Fruit fly (Drosophila melanogaster) whole organism, prepupa: ENCODE data around the gene Xport-A.
A peak's percentile ranks its signal among the peaks of the same experiment; 100 is the strongest.

Experiments used
- CG10669 ChIP-seq: fragments of 200-800 bp; sonication (Bioruptor generic); optimal IDR thresholded peaks from 3 replicates; lab custom pipeline; 2018; ENCODE audit warnings: missing biosample characterization, mild to moderate bottlenecking, missing genetic modification characterization, moderate library complexity
- CG11294 ChIP-seq: fragments of 200-800 bp; sonication (Bioruptor generic); IDR thresholded peaks from 2 replicates; pipeline ENCODE4 v1.3.6; 2022; ENCODE audit warnings: missing biosample characterization, missing genetic modification characterization
- CG11762 ChIP-seq: fragments of 200-800 bp; sonication (Bioruptor generic); optimal IDR thresholded peaks from 3 replicates; lab custom pipeline; 2016; ENCODE audit warnings: missing biosample characterization, missing genetic modification characterization; ENCODE audit not compliant: insufficient read depth
- CG11902 ChIP-seq: fragments of 200-800 bp; sonication (Bioruptor generic); optimal IDR thresholded peaks from 3 replicates; lab custom pipeline; 2016; ENCODE audit warnings: missing biosample characterization, missing genetic modification characterization
- CG16779 ChIP-seq: fragments of 200-800 bp; sonication (Bioruptor generic); optimal IDR thresholded peaks from 3 replicates; lab custom pipeline; 2017; ENCODE audit warnings: missing biosample characterization, mild to moderate bottlenecking, missing genetic modification characterization
- CG32006 ChIP-seq: fragments of 200-800 bp; sonication (Bioruptor generic); optimal IDR thresholded peaks from 3 replicates; lab custom pipeline; 2017; ENCODE audit warnings: missing biosample characterization, mild to moderate bottlenecking, missing genetic modification characterization
- CG34406 ChIP-seq: fragments of 200-800 bp; sonication (Bioruptor generic); optimal IDR thresholded peaks from 3 replicates; lab custom pipeline; 2016; ENCODE audit warnings: missing biosample characterization, missing genetic modification characterization
- CG3919 ChIP-seq: fragments of 200-800 bp; sonication (Bioruptor generic); optimal IDR thresholded peaks from 3 replicates; lab custom pipeline; 2016; ENCODE audit warnings: missing biosample characterization, missing genetic modification characterization
- CG4318 ChIP-seq: fragments of 200-800 bp; sonication (Bioruptor generic); optimal IDR thresholded peaks from 3 replicates; lab custom pipeline; 2017; ENCODE audit warnings: missing biosample characterization, mild to moderate bottlenecking, missing genetic modification characterization
- CG6163 ChIP-seq: fragments of 200-800 bp; sonication (Bioruptor generic); IDR thresholded peaks from 3 replicates; pipeline ENCODE4 v1.3.6; 2022; ENCODE audit warnings: missing biosample characterization, missing genetic modification characterization
- CG6276 ChIP-seq: fragments of 200-800 bp; sonication (Bioruptor generic); optimal IDR thresholded peaks from 2 replicates; lab custom pipeline; 2017; ENCODE audit warnings: missing biosample characterization, mild to moderate bottlenecking, missing genetic modification characterization
- CG6792 ChIP-seq: fragments of 200-800 bp; sonication (Bioruptor generic); optimal IDR thresholded peaks from 3 replicates; lab custom pipeline; 2016; ENCODE audit warnings: missing biosample characterization, missing genetic modification characterization
- CG6808 ChIP-seq: fragments of 200-800 bp; sonication (Bioruptor generic); optimal IDR thresholded peaks from 3 replicates; lab custom pipeline; 2017; ENCODE audit warnings: missing biosample characterization, missing genetic modification characterization, mild to moderate bottlenecking, moderate library complexity, missing genetic modification reagents
- CG6854 ChIP-seq: fragments of 200-800 bp; sonication (Bioruptor generic); optimal IDR thresholded peaks from 2 replicates; lab custom pipeline; 2017; ENCODE audit warnings: missing biosample characterization, mild to moderate bottlenecking, missing genetic modification characterization
- CG7368 ChIP-seq: fragments of 200-800 bp; sonication (Bioruptor generic); optimal IDR thresholded peaks from 3 replicates; lab custom pipeline; 2016; ENCODE audit warnings: missing biosample characterization, missing genetic modification characterization
- CG8119 ChIP-seq: fragments of 200-800 bp; sonication (Bioruptor generic); IDR thresholded peaks from 3 replicates; pipeline ENCODE4 v1.3.6; 2022; ENCODE audit warnings: missing biosample characterization, missing genetic modification characterization
- CG8632 ChIP-seq: fragments of 200-800 bp; sonication (Bioruptor generic); optimal IDR thresholded peaks from 3 replicates; lab custom pipeline; 2016; ENCODE audit warnings: missing biosample characterization, missing genetic modification characterization
- CG9139 ChIP-seq: fragments of 200-800 bp; sonication (Bioruptor generic); optimal IDR thresholded peaks from 3 replicates; lab custom pipeline; 2017; ENCODE audit warnings: missing biosample characterization, mild to moderate bottlenecking, missing genetic modification characterization
- Eip75B ChIP-seq: fragments of 200-800 bp; sonication (Bioruptor generic); optimal IDR thresholded peaks from 3 replicates; lab custom pipeline; 2016; ENCODE audit warnings: missing biosample characterization, missing genetic modification characterization
- Eip93F ChIP-seq: fragments of 200-800 bp; sonication (Bioruptor generic); optimal IDR thresholded peaks from 2 replicates; lab custom pipeline; 2016; ENCODE audit warnings: missing biosample characterization, mild to moderate bottlenecking, missing genetic modification characterization
- Ets21C ChIP-seq: fragments of 200-800 bp; sonication (Bioruptor generic); optimal IDR thresholded peaks from 3 replicates; lab custom pipeline; 2016; ENCODE audit warnings: missing biosample characterization, missing genetic modification characterization
- Ets96B ChIP-seq: fragments of 200-800 bp; optimal IDR thresholded peaks from 2 replicates; lab custom pipeline; 2019; ENCODE audit warnings: missing biosample characterization, mild to moderate bottlenecking, missing genetic modification characterization, moderate library complexity
- Gug ChIP-seq: fragments of 200-800 bp; sonication (Bioruptor generic); IDR thresholded peaks from 2 replicates; pipeline ENCODE4 v1.3.6; 2022; ENCODE audit warnings: missing biosample characterization, missing genetic modification characterization
- Hr39 ChIP-seq: fragments of 200-800 bp; sonication (Bioruptor generic); optimal IDR thresholded peaks from 2 replicates; lab custom pipeline; 2016; ENCODE audit warnings: missing biosample characterization, missing genetic modification characterization
- Hr4 ChIP-seq: fragments of 200-800 bp; sonication (Bioruptor generic); optimal IDR thresholded peaks from 3 replicates; lab custom pipeline; 2016; ENCODE audit warnings: missing biosample characterization, missing genetic modification characterization
- Met ChIP-seq: fragments of 200-800 bp; sonication (Bioruptor generic); optimal IDR thresholded peaks from 3 replicates; lab custom pipeline; 2016; ENCODE audit warnings: missing biosample characterization, missing genetic modification characterization
- OdsH ChIP-seq: fragments of 200-800 bp; sonication (Bioruptor generic); optimal IDR thresholded peaks from 3 replicates; lab custom pipeline; 2016; ENCODE audit warnings: missing biosample characterization, missing genetic modification characterization
- Smox ChIP-seq: fragments of 200-800 bp; sonication (Bioruptor generic); optimal IDR thresholded peaks from 3 replicates; lab custom pipeline; 2016; ENCODE audit warnings: missing biosample characterization, missing genetic modification characterization
- Sox102F ChIP-seq: fragments of 200-800 bp; sonication (Bioruptor generic); optimal IDR thresholded peaks from 2 replicates; lab custom pipeline; 2016; ENCODE audit warnings: missing biosample characterization, mild to moderate bottlenecking, missing genetic modification characterization
- Sox15 ChIP-seq: fragments of 200-800 bp; sonication (Bioruptor generic); optimal IDR thresholded peaks from 3 replicates; lab custom pipeline; 2016; ENCODE audit warnings: missing biosample characterization, missing genetic modification characterization
- achi ChIP-seq: fragments of 200-800 bp; sonication (Bioruptor generic); optimal IDR thresholded peaks from 3 replicates; lab custom pipeline; 2016; ENCODE audit warnings: missing biosample characterization, missing genetic modification characterization
- cyc ChIP-seq: fragments of 200-800 bp; sonication (Bioruptor generic); optimal IDR thresholded peaks from 3 replicates; lab custom pipeline; 2016; ENCODE audit warnings: missing biosample characterization, missing genetic modification characterization
- dac ChIP-seq: fragments of 200-800 bp; sonication (Bioruptor generic); optimal IDR thresholded peaks from 2 replicates; lab custom pipeline; 2017; ENCODE audit warnings: missing biosample characterization, mild to moderate bottlenecking, missing genetic modification characterization
- dsx ChIP-seq: fragments of 200-800 bp; optimal IDR thresholded peaks from 3 replicates; lab custom pipeline; 2019; ENCODE audit warnings: missing biosample characterization, mild to moderate bottlenecking, missing genetic modification characterization, moderate library complexity; ENCODE audit not compliant: poor library complexity, severe bottlenecking
- eg ChIP-seq: fragments of 200-800 bp; sonication (Bioruptor generic); IDR thresholded peaks from 3 replicates; pipeline ENCODE4 v1.3.6; 2022; ENCODE audit warnings: missing biosample characterization, missing genetic modification characterization
- esn ChIP-seq: fragments of 200-800 bp; sonication (Bioruptor generic); optimal IDR thresholded peaks from 2 replicates; lab custom pipeline; 2016; ENCODE audit warnings: missing biosample characterization, mild to moderate bottlenecking, missing genetic modification characterization, moderate library complexity
- fd59A ChIP-seq: fragments of 200-800 bp; sonication (Bioruptor generic); optimal IDR thresholded peaks from 2 replicates; lab custom pipeline; 2017; ENCODE audit warnings: missing biosample characterization, mild to moderate bottlenecking, missing genetic modification characterization, missing genetic modification reagents
- fd85E ChIP-seq: fragments of 200-800 bp; sonication (Bioruptor generic); optimal IDR thresholded peaks from 3 replicates; lab custom pipeline; 2016; ENCODE audit warnings: missing biosample characterization, missing genetic modification characterization
- fkh ChIP-seq: fragments of 200-800 bp; sonication (Bioruptor generic); optimal IDR thresholded peaks from 3 replicates; lab custom pipeline; 2017; ENCODE audit warnings: missing biosample characterization, mild to moderate bottlenecking, missing genetic modification characterization, moderate library complexity
- lz ChIP-seq: fragments of 200-800 bp; sonication (Bioruptor generic); optimal IDR thresholded peaks from 3 replicates; lab custom pipeline; 2016; ENCODE audit warnings: missing biosample characterization, missing genetic modification characterization
- net ChIP-seq: fragments of 200-800 bp; sonication (Bioruptor generic); optimal IDR thresholded peaks from 3 replicates; lab custom pipeline; 2016; ENCODE audit warnings: missing biosample characterization, missing genetic modification characterization
- pdm3 ChIP-seq: fragments of 200-800 bp; sonication (Bioruptor generic); optimal IDR thresholded peaks from 3 replicates; lab custom pipeline; 2016; ENCODE audit warnings: missing biosample characterization, missing genetic modification characterization
- salr ChIP-seq, 2 experiments: fragments of 200-800 bp; sonication (Bioruptor generic); optimal IDR thresholded peaks; 3 replicates each; lab custom pipeline; 2016 to 2018; ENCODE audit warnings: missing biosample characterization in 2 of 2, missing genetic modification characterization in 2 of 2, mild to moderate bottlenecking in 1 of 2
- ss ChIP-seq, 2 experiments: fragments of 200-800 bp; sonication (Bioruptor generic); optimal IDR thresholded peaks; 2 replicates in 1 of 2; 3 replicates in 1 of 2; lab custom pipeline; 2017 to 2018; ENCODE audit warnings: mild to moderate bottlenecking in 2 of 2, missing biosample characterization in 2 of 2, missing genetic modification characterization in 2 of 2, moderate library complexity in 1 of 2
- topi ChIP-seq: fragments of 200-800 bp; sonication (Bioruptor generic); optimal IDR thresholded peaks from 3 replicates; lab custom pipeline; 2016; ENCODE audit warnings: missing biosample characterization, missing genetic modification characterization
- vri ChIP-seq: fragments of 200-800 bp; sonication (Bioruptor generic); optimal IDR thresholded peaks from 3 replicates; lab custom pipeline; 2016; ENCODE audit warnings: missing biosample characterization, mild to moderate bottlenecking, missing genetic modification characterization

The Xport-A gene

dm6 chr3R:19917739-19918138 is 2.5 kb upstream of the Xport-A start, which contains the start of gene CG4465:
CG4465 (minus strand) TSS chr3R:19917839.
- TF ChIP-seq pdm3 (GFP tag; lab: Kevin White, UChicago) (no peak), Hr39 (GFP tag; lab: Kevin White, UChicago) (no peak), fkh (GFP tag; lab: Kevin White, UChicago) (peak; percentile 19), CG34406 (GFP tag; lab: Kevin White, UChicago) (no peak)

- no peak for TF ChIP-seq net (GFP tag; lab: Kevin White, UChicago)
- no peak for TF ChIP-seq CG8119
- TF ChIP-seq Hr39 (GFP tag; lab: Kevin White, UChicago) = no peak
- TF ChIP-seq CG11902 (GFP tag; lab: Kevin White, UChicago) = no peak
Observed at dm6 chr3R:19911030-19911429, 4.2 kb downstream of the Xport-A start.

- TF ChIP-seq CG9139 (GFP tag; lab: Kevin White, UChicago) = no peak
- peak; percentile 48 for TF ChIP-seq Eip93F (GFP tag; lab: Kevin White, UChicago)
- TF ChIP-seq OdsH (GFP tag; lab: Kevin White, UChicago) = no peak
- TF ChIP-seq Hr39 (GFP tag; lab: Kevin White, UChicago) = no peak
- TF ChIP-seq Eip75B (GFP tag; lab: Kevin White, UChicago) = no peak
- TF ChIP-seq achi = no peak
- no peak for TF ChIP-seq pdm3 (GFP tag; lab: Kevin White, UChicago)
- no peak for TF ChIP-seq cyc
- no peak for TF ChIP-seq Sox102F (GFP tag; lab: Kevin White, UChicago)
- TF ChIP-seq CG6808 (GFP tag; lab: Kevin White, UChicago) = peak; percentile 52
- no peak for TF ChIP-seq CG11902 (GFP tag; lab: Kevin White, UChicago)
- no peak for TF ChIP-seq ss (GFP tag; optimal IDR thresholded peaks at IDR 0.05; lab: Kevin White, UChicago)
- no peak for TF ChIP-seq CG6163 (GFP tag; lab: Robert Waterston, UW)
- TF ChIP-seq fkh (GFP tag; lab: Kevin White, UChicago) = no peak
- no peak for TF ChIP-seq salr (GFP tag; optimal IDR thresholded peaks at IDR 0.05; lab: Kevin White, UChicago)
- TF ChIP-seq esn (GFP tag; lab: Kevin White, UChicago) = no peak
- peak; percentile 83 for TF ChIP-seq vri (GFP tag; lab: Kevin White, UChicago)
- no peak for TF ChIP-seq Met
- no peak for TF ChIP-seq CG7368 (GFP tag; lab: Kevin White, UChicago)
- TF ChIP-seq CG16779 (tag; lab: Kevin White, UChicago) = no peak
- no peak for TF ChIP-seq Ets21C
- no peak for TF ChIP-seq CG3919 (GFP tag; lab: Kevin White, UChicago)
- TF ChIP-seq lz (GFP tag; lab: Kevin White, UChicago) = no peak
- TF ChIP-seq CG10669 (GFP tag; lab: Kevin White, UChicago) = no peak
- TF ChIP-seq Hr4 (GFP tag; lab: Kevin White, UChicago) = no peak
- TF ChIP-seq CG6854 = peak; percentile 37
- TF ChIP-seq CG11762 (GFP tag; lab: Kevin White, UChicago) = no peak
- TF ChIP-seq Smox = no peak
- no peak for TF ChIP-seq Sox15 (GFP tag; lab: Kevin White, UChicago)
- TF ChIP-seq CG8632 (GFP tag; lab: Kevin White, UChicago) = no peak
- TF ChIP-seq fd59A = no peak
- no peak for TF ChIP-seq CG11294
- no peak for TF ChIP-seq CG6792 (GFP tag; lab: Kevin White, UChicago)
- TF ChIP-seq Ets96B = no peak
- peak; percentile 29 for TF ChIP-seq CG32006 (GFP tag; lab: Kevin White, UChicago)
- no peak for TF ChIP-seq dac (GFP tag; lab: Kevin White, UChicago)
- TF ChIP-seq dsx = peak; percentile 2
- no peak for TF ChIP-seq topi (GFP tag; lab: Kevin White, UChicago)
- no peak for TF ChIP-seq Gug (GFP tag; lab: Robert Waterston, UW)
- no peak for TF ChIP-seq CG6276 (GFP tag; lab: Kevin White, UChicago)
- TF ChIP-seq CG4318 (GFP tag; lab: Kevin White, UChicago) = no peak
- TF ChIP-seq fd85E (GFP tag; lab: Kevin White, UChicago) = no peak
- TF ChIP-seq eg = no peak
Observed at dm6 chr3R:19910302-19911029, 4.7 kb downstream of the Xport-A start.
